Worm (Caenorhabditis elegans) whole organism, late embryonic: ENCODE data around the gene sre-48.
"Not testable (repeated sequence)": the region's sequence is repeated elsewhere in the genome, so short reads cannot be mapped to it uniquely, and the experiment has no call there.

Experiments
- K02D7.2 ChIP-seq: sonication (generic microtip); optimal IDR thresholded peaks from 2 replicates; lab custom pipeline; 2017; ENCODE audit warnings: mild to moderate bottlenecking, missing genetic modification characterization, missing compliant biosample characterization
- Y22D7AL.16 ChIP-seq: sonication (generic microtip); optimal IDR thresholded peaks from 2 replicates; lab custom pipeline; 2016; ENCODE audit warnings: missing genetic modification characterization, missing compliant biosample characterization
- ahr-1 ChIP-seq: sonication (generic microtip); optimal IDR thresholded peaks from 2 replicates; lab custom pipeline; 2016; ENCODE audit warnings: missing genetic modification characterization, missing compliant biosample characterization
- ets-4 ChIP-seq: sonication (generic microtip); optimal IDR thresholded peaks from 2 replicates; lab custom pipeline; 2016; ENCODE audit warnings: missing genetic modification characterization, missing compliant biosample characterization
- lin-11 ChIP-seq: fragments of 200-800 bp; sonication (Bioruptor generic); optimal IDR thresholded peaks from 2 replicates; lab custom pipeline; 2018; ENCODE audit warnings: mild to moderate bottlenecking, missing genetic modification characterization, missing compliant biosample characterization
- nhr-11 ChIP-seq: fragments of 150-350 bp; optimal IDR thresholded peaks from 2 replicates; lab custom pipeline; 2014; ENCODE audit warnings: missing biosample characterization, missing genetic modification characterization
- rnt-1 ChIP-seq: sonication (generic microtip); optimal IDR thresholded peaks from 2 replicates; lab custom pipeline; 2016; ENCODE audit warnings: missing genetic modification characterization, missing compliant biosample characterization
- tbx-2 ChIP-seq: sonication (generic microtip); optimal IDR thresholded peaks from 2 replicates; lab custom pipeline; 2016; ENCODE audit warnings: missing genetic modification characterization, missing compliant biosample characterization
- unc-86 ChIP-seq: sonication (generic microtip); optimal IDR thresholded peaks from 2 replicates; lab custom pipeline; 2016; ENCODE audit warnings: missing genetic modification characterization, missing compliant biosample characterization

DNA sequence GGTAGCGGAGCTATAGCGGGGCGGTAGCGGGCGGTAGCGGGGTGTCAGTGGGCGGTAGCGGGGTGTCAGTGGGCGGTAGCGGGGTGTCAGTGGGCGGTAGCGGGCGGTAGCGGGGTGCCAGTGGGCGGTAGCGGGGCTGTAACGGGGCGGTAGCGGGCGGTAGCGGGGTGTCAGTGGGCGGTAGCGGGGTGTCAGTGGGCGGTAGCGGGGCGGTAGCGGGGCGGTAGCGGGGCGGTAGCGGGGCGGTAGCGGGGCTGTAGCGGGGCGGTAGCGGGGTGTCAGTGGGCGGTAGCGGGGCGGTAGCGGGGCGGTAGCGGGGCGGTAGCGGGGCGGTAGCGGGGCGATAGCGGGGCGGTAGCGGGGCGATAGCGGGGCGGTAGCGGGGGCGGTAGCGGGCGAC lies 39.9 kb upstream of the sre-48 start:
- TF ChIP-seq ahr-1 (tag; lab: Kevin White, UChicago); ets-4; unc-86 (tag; lab: Kevin White, UChicago); nhr-11 (tag; lab: Kevin White, UChicago); K02D7.2 (tag; lab: Kevin White, UChicago); lin-11; tbx-2 (tag; lab: Kevin White, UChicago); rnt-1 (tag; lab: Kevin White, UChicago); Y22D7AL.16 (tag; lab: Kevin White, UChicago): not testable (repeated sequence)
